Worm (Caenorhabditis elegans) whole organism, midembryonic: Measurements from ENCODE around the gene Y62H9A.16.

Experiments
- cog-1 ChIP-seq: sonication (generic microtip); optimal IDR thresholded peaks from 2 replicates; lab custom pipeline; 2016; ENCODE audit warnings: missing genetic modification characterization, missing compliant biosample characterization
- flt-1 ChIP-seq: fragments of 200-800 bp; sonication (Bioruptor generic); IDR thresholded peaks from 2 replicates; pipeline ENCODE4 v1.3.6; 2022; ENCODE audit warnings: missing genetic modification characterization, missing compliant biosample characterization
- klf-2 ChIP-seq: fragments of 200-800 bp; sonication (Bioruptor generic); conservative IDR thresholded peaks from 2 replicates; pipeline ENCODE4 v1.3.6; 2022; ENCODE audit warnings: missing genetic modification reagents, missing genetic modification characterization, missing compliant biosample characterization
- med-1 ChIP-seq: sonication (generic microtip); optimal IDR thresholded peaks from 2 replicates; lab custom pipeline; 2017; ENCODE audit warnings: missing genetic modification characterization, mild to moderate bottlenecking, missing compliant biosample characterization, antibody characterized with exemption, missing genetic modification reagents; ENCODE audit not compliant: insufficient read depth
- ref-1 ChIP-seq: fragments of 200-800 bp; sonication (Bioruptor generic); conservative IDR thresholded peaks from 2 replicates; pipeline ENCODE4 v1.3.6; 2022; ENCODE audit warnings: missing genetic modification reagents, missing genetic modification characterization, missing compliant biosample characterization

- TF ChIP-seq flt-1 (GFP tag; lab: Robert Waterston, UW) (no peak), ref-1 (GFP tag; lab: Robert Waterston, UW) (no peak), cog-1 (tag; lab: Kevin White, UChicago) (no peak), klf-2 (GFP tag; lab: Robert Waterston, UW) (no peak), med-1 (GFP tag; lab: Kevin White, UChicago) (no peak)
Observed at ce11 chrX:11968024-11968598, 50.0 kb downstream of the Y62H9A.16 start.
